Worm (Caenorhabditis elegans): Measurements from ENCODE around the gene F56C9.8.

Gene F56C9.8

ce11 chrIII:7299466-7299865 is 19.8 kb downstream of the F56C9.8 start, which contains the start of the genes B0361.14 and B0361.9:
Gene B0361.14, minus strand, starts transcription at chrIII:7299531.
Gene B0361.9, minus strand, starts transcription at chrIII:7299631.
- TF ChIP-seq ttx-3 (tag; optimal IDR thresholded peaks at IDR 0.05) (no peak), ref-2 (tag; optimal IDR thresholded peaks at IDR 0.05) (peak; percentile 6), pros-1 (tag; optimal IDR thresholded peaks at IDR 0.05) (no peak), ceh-22 (tag; optimal IDR thresholded peaks at IDR 0.05) (no peak)

ce11 chrIII:7298045-7298444 is 21.3 kb downstream of the F56C9.8 start:
- TF ChIP-seq ceh-2 (tag; optimal IDR thresholded peaks at IDR 0.05), result no peak
- TF ChIP-seq ceh-18 (tag; optimal IDR thresholded peaks at IDR 0.05), result no peak
- TF ChIP-seq ets-4 (tag; optimal IDR thresholded peaks at IDR 0.05), result no peak
- no peak for TF ChIP-seq ahr-1 (tag; optimal IDR thresholded peaks at IDR 0.05)
- no peak for TF ChIP-seq ceh-45 (GFP tag; IDR thresholded peaks at IDR 0.05)
- no peak for TF ChIP-seq npax-4 (tag; optimal IDR thresholded peaks at IDR 0.05)
- no peak for TF ChIP-seq pag-3 (tag; optimal IDR thresholded peaks at IDR 0.05; ENCODE audit: borderline replicate concordance)

- no peak for TF ChIP-seq unc-86 (tag; optimal IDR thresholded peaks at IDR 0.05)
- TF ChIP-seq ceh-24 (tag; optimal IDR thresholded peaks at IDR 0.05), result no peak
Measured at ce11 chrIII:7297045-7297680, 22.1 kb downstream of the F56C9.8 start.

ce11 chrIII:7296092-7296668 is 23.1 kb downstream of the F56C9.8 start:
- TF ChIP-seq madf-2 (tag; optimal IDR thresholded peaks at IDR 0.05) (no peak), sdc-2 (tag; optimal IDR thresholded peaks at IDR 0.05) (no peak), nhr-11 (tag; optimal IDR thresholded peaks at IDR 0.05) (no peak), fax-1 (tag; optimal IDR thresholded peaks at IDR 0.05) (no peak), gmeb-2 (tag; optimal IDR thresholded peaks at IDR 0.05) (no peak), unc-3 (GFP tag; conservative IDR thresholded peaks at IDR 0.05) (no peak), unc-3 (tag; optimal IDR thresholded peaks at IDR 0.05) (no peak), syd-9 (tag; optimal IDR thresholded peaks at IDR 0.05) (no peak), ceh-48 (tag; optimal IDR thresholded peaks at IDR 0.05) (no peak), ceh-14 (tag; optimal IDR thresholded peaks at IDR 0.05) (no peak), pat-9 (tag; optimal IDR thresholded peaks at IDR 0.05) (no peak), ceh-6 (GFP tag; optimal IDR thresholded peaks at IDR 0.05) (no peak)

DNA sequence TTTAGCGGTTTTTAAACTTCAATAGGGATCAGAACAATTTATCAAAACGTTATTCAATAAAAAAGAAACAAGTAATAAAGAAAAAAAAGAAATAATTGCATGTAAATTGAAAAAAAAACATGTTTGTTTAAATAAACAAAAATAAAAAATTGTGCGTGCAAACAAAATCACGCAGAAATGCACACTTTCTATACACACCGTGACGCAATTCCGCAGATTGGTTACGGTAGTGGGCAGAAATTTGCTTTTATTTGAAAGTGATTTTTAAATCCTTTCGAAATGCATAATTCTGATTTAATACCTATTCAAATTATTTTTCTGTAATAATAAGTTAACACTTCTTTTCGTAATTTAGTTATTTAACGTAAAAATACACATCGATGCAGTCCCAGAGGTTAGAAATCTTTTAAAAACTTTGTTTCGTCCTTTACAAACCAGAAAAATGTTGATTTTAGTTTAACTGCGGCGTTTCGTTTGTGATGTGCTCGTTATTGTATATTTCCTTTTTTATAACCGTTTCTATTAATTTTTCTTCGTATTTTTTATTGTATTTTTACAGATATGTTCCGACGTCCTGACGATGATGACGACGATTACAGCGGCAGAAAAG is 26.1 kb downstream of the F56C9.8 start, which contains the start of gene cwf-19L2:
Gene cwf-19L2 (plus strand): TSS at position 560 of the 610 bp plus-strand sequence.
- TF ChIP-seq C08G9.2 (tag; optimal IDR thresholded peaks at IDR 0.05), result no peak
- no peak for TF ChIP-seq mec-3 (tag; optimal IDR thresholded peaks at IDR 0.05; ENCODE audit: borderline replicate concordance)
- TF ChIP-seq nhr-232 (tag; optimal IDR thresholded peaks at IDR 0.05), result no peak
- TF ChIP-seq pax-1 (tag; optimal IDR thresholded peaks at IDR 0.05), result no peak
- no peak for TF ChIP-seq ceh-6 (GFP tag; optimal IDR thresholded peaks at IDR 0.05)
- TF ChIP-seq fkh-10 (GFP tag; optimal IDR thresholded peaks at IDR 0.05), result no peak
- no peak for TF ChIP-seq npax-4 (tag; optimal IDR thresholded peaks at IDR 0.05)
- TF ChIP-seq unc-3 (GFP tag; conservative IDR thresholded peaks at IDR 0.05), result no peak
- TF ChIP-seq unc-3 (tag; optimal IDR thresholded peaks at IDR 0.05), result no peak
- no peak for TF ChIP-seq ama-1 (optimal IDR thresholded peaks at IDR 0.05)
- TF ChIP-seq ceh-31 (tag; optimal IDR thresholded peaks at IDR 0.05), result no peak
- no peak for TF ChIP-seq lim-6 (tag; optimal IDR thresholded peaks at IDR 0.05)
- no peak for TF ChIP-seq pros-1 (tag; optimal IDR thresholded peaks at IDR 0.05)
- TF ChIP-seq tbx-2 (tag; optimal IDR thresholded peaks at IDR 0.05), result no peak
- TF ChIP-seq tbx-7 (tag; optimal IDR thresholded peaks at IDR 0.05), result no peak
- no peak for TF ChIP-seq che-1 (tag; optimal IDR thresholded peaks at IDR 0.05)
- no peak for TF ChIP-seq ceh-18 (tag; optimal IDR thresholded peaks at IDR 0.05)
- no peak for TF ChIP-seq pha-4 (tag; optimal IDR thresholded peaks at IDR 0.05)
- no peak for TF ChIP-seq ceh-19 (GFP tag; optimal IDR thresholded peaks at IDR 0.05)
- TF ChIP-seq K02D7.2 (tag; optimal IDR thresholded peaks at IDR 0.05), result no peak

Measured in whole organism, late embryonic.